Worm (Caenorhabditis elegans) whole organism, young adult: ENCODE results near the gene smg-4.

Experiments
- C06A6.2 ChIP-seq: fragments of 200-800 bp; sonication (Bioruptor generic); conservative IDR thresholded peaks from 2 replicates; pipeline ENCODE4 v1.3.6; 2022; ENCODE audit warnings: missing genetic modification characterization, missing compliant biosample characterization
- F33H1.4 ChIP-seq: fragments of 200-800 bp; sonication (Bioruptor generic); IDR thresholded peaks from 2 replicates; pipeline ENCODE4 v1.3.6; 2022; ENCODE audit warnings: missing genetic modification reagents, missing genetic modification characterization, missing compliant biosample characterization
- atf-7 ChIP-seq: sonication (generic microtip); optimal IDR thresholded peaks from 2 replicates; lab custom pipeline; 2017; ENCODE audit warnings: mild to moderate bottlenecking, missing genetic modification characterization, missing compliant biosample characterization
- ceh-27 ChIP-seq: fragments of 200-800 bp; sonication (Bioruptor generic); optimal IDR thresholded peaks from 2 replicates; lab custom pipeline; 2018; ENCODE audit warnings: mild to moderate bottlenecking, missing genetic modification characterization, moderate library complexity, missing compliant biosample characterization
- ceh-40 ChIP-seq: fragments of 200-800 bp; sonication (Bioruptor generic); IDR thresholded peaks from 2 replicates; pipeline ENCODE4 v1.3.6; 2022; ENCODE audit warnings: missing genetic modification characterization, missing compliant biosample characterization
- dpl-1 ChIP-seq: fragments of 150-350 bp; optimal IDR thresholded peaks from 2 replicates; lab custom pipeline; 2014; ENCODE audit warnings: missing biosample characterization, missing genetic modification reagents, missing genetic modification characterization
- lin-26 ChIP-seq: fragments of 200-800 bp; sonication (Bioruptor generic); IDR thresholded peaks from 2 replicates; pipeline ENCODE4 v1.3.6; 2022; ENCODE audit warnings: missing genetic modification reagents, missing genetic modification characterization, missing compliant biosample characterization
- sea-2 ChIP-seq: fragments of 200-800 bp; sonication (Bioruptor generic); IDR thresholded peaks from 2 replicates; pipeline ENCODE4 v1.3.6; 2022; ENCODE audit warnings: missing genetic modification characterization, missing compliant biosample characterization

DNA sequence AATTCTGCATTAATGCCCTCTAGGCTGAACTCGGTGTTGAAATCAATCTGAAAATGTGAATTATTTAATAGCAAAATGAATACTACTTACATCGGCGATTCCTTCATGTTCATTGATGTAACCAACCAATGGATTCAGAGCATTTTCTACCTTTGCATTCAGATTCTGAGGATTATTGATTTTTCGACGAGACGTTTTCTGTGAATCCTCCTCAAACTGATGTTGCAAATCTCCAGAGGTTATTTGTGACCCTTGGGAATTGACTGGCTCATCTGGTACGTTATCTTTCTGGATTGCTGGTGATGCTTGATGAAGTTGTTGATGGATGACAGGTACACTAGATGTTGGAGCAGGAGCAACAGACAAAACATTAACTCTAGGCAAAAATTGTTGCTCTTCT is 4.5 kb upstream of the smg-4 start:
- TF ChIP-seq sea-2 (GFP tag; lab: Robert Waterston, UW) (no peak), lin-26 (GFP tag; lab: Robert Waterston, UW) (no peak), ceh-40 (GFP tag; lab: Robert Waterston, UW) (no peak), F33H1.4 (GFP tag; lab: Robert Waterston, UW) (no peak), atf-7 (tag; lab: Kevin White, UChicago) (no peak), dpl-1 (GFP tag; lab: Kevin White, UChicago) (no peak), C06A6.2 (no peak), ceh-27 (GFP tag; lab: Kevin White, UChicago) (no peak)
